Worm (Caenorhabditis elegans) whole organism, young adult: ENCODE measurements around the gene lact-5.

ENCODE experiments used
- ama-1 ChIP-seq, 3 experiments: fragments of 150-350 bp in 1 of 3; sonication (generic microtip) in 2 of 3; optimal IDR thresholded peaks; 2 replicates each; lab custom pipeline; 2014 to 2018; ENCODE audit warnings: missing biosample characterization in 2 of 3, missing genetic modification characterization in 2 of 3, missing genetic modification reagents in 2 of 3
- aptf-2 ChIP-seq: fragments of 200-800 bp; sonication (Bioruptor generic); conservative IDR thresholded peaks from 2 replicates; pipeline ENCODE4 v1.3.6; 2022; ENCODE audit warnings: missing genetic modification reagents, missing genetic modification characterization, missing compliant biosample characterization
- ceh-58 ChIP-seq: fragments of 200-800 bp; sonication (Bioruptor generic); IDR thresholded peaks from 2 replicates; pipeline ENCODE4 v1.3.6; 2022; ENCODE audit warnings: missing genetic modification characterization, missing compliant biosample characterization
- dpl-1 ChIP-seq: fragments of 150-350 bp; optimal IDR thresholded peaks from 2 replicates; lab custom pipeline; 2014; ENCODE audit warnings: missing biosample characterization, missing genetic modification reagents, missing genetic modification characterization
- him-1 ChIP-seq: sonication (generic microtip); optimal IDR thresholded peaks from 2 replicates; lab custom pipeline; 2016; ENCODE audit warnings: missing genotype, missing genetic modification reagents, missing genetic modification characterization, missing compliant biosample characterization
- nfya-1 ChIP-seq: sonication (generic microtip); optimal IDR thresholded peaks from 2 replicates; lab custom pipeline; 2017; ENCODE audit warnings: antibody characterized with exemption, missing compliant biosample characterization, missing genetic modification characterization, borderline replicate concordance; ENCODE audit not compliant: insufficient read depth
- nhr-90 ChIP-seq: sonication (generic microtip); optimal IDR thresholded peaks from 2 replicates; lab custom pipeline; 2016; ENCODE audit warnings: missing genotype, mild to moderate bottlenecking, missing genetic modification characterization, missing compliant biosample characterization
- unc-62 ChIP-seq: fragments of 150-350 bp; optimal IDR thresholded peaks from 2 replicates; lab custom pipeline; 2014; ENCODE audit warnings: missing biosample characterization, missing genetic modification reagents, missing genetic modification characterization
- ztf-26 ChIP-seq: sonication (generic microtip); optimal IDR thresholded peaks from 2 replicates; lab custom pipeline; 2017; ENCODE audit warnings: missing genetic modification characterization, missing compliant biosample characterization

ce11 chrII:4772441-4772840, 49.1 kb downstream of the lact-5 start:
- TF ChIP-seq ztf-26 (tag; lab: Kevin White, UChicago) (no peak), him-1 (tag; lab: Kevin White, UChicago) (no peak), nhr-90 (tag; lab: Kevin White, UChicago) (no peak), nfya-1 (no peak), ama-1 (optimal IDR thresholded peaks at IDR 0.05; lab: Kevin White, UChicago) (no peak), ama-1 (GFP tag; optimal IDR thresholded peaks at IDR 0.05; lab: Kevin White, UChicago) (no peak), unc-62 (GFP tag; lab: Kevin White, UChicago) (no peak), ceh-58 (GFP tag; lab: Robert Waterston, UW) (no peak), dpl-1 (GFP tag; lab: Kevin White, UChicago) (no peak), aptf-2 (GFP tag; lab: Robert Waterston, UW) (no peak)
